Worm (Caenorhabditis elegans): ENCODE results near the gene F19B10.13.

DNA sequence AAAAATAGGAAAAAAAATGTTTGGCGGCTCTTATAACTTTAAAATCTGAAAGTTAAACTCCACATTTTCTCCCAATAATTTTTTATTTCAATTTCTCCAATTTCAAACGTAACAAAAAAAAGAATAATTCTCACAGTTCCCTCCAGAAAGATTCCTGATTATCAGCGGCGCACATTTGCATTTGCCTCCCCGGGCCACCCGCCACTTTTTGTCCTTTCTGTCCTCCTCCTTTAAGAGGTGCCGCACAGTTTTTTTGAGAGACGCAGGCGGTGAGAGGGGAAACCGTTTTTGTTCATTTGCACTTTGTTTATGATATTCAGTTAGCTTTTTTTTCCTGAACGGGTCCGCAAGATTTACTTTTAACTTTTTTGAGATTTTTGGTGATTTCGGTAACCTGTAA lies 41.2 kb upstream of the F19B10.13 start:
- TF ChIP-seq W03F9.2 (tag; optimal IDR thresholded peaks at IDR 0.05) (no peak), dao-5 (tag; optimal IDR thresholded peaks at IDR 0.05) (no peak), him-1 (tag; optimal IDR thresholded peaks at IDR 0.05) (no peak)

Measured in whole organism, L4/young adult.